Worm (Caenorhabditis elegans): ENCODE results near the gene nhx-6.
"Not testable (repeated sequence)": the region's sequence is repeated elsewhere in the genome, so short reads cannot be mapped to it uniquely, and the experiment has no call there.

The nhx-6 gene

DNA sequence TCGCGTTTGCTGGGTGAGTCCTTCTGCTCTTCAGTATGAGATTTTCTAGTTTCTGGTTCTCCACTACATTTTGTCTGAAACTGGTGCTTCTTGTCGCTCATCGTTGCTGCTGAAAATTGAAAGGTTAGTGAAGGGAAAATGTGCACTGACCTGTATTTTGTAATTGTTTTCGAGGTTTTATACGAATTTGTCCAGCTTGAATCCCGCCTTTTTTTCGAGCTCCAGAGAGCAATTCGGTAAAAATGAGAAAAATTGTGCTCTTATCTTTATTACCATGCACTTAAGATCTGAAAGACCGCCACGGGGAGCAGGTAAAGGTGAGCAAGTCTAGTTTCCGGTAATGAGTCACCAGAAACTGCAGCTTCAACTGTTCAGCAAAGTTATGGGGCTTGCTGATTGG lies 42.8 kb upstream of the nhx-6 start, which contains the start of gene C08E3.15:
C08E3.15 (minus strand) TSS at position 101 of the 400 bp plus-strand sequence.
- TF ChIP-seq hlh-1, M03D4.4, mls-2 (tag; optimal IDR thresholded peaks at IDR 0.05): not testable (repeated sequence)

DNA sequence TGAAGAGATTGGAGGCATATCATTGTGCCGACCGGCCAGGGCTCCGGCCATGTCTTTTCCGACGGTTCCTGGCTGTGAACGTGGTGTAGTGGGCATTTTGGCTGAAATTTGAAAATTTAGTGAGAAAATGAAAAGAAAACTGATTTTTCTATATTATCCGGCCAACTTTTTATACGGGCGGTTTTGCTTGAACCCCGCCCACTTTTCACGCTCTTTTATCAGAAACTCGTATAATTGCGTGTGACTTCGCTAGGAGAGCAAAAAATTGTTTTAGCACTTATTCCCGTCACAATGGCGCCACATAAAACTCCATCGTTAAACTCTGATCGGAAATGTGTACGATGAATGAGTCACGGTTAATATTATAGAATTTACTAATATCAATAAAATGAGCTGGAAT lies 38.4 kb upstream of the nhx-6 start, which contains the start of gene C08E3.13:
C08E3.13 (minus strand) TSS at position 101 of the 400 bp plus-strand sequence.
- not testable (repeated sequence) for TF ChIP-seq pha-4, ceh-39, lin-13 (tag; optimal IDR thresholded peaks at IDR 0.05)

- not testable (repeated sequence) for TF ChIP-seq sem-2 (GFP tag; optimal IDR thresholded peaks at IDR 0.05); unc-120 (tag; optimal IDR thresholded peaks at IDR 0.05; ENCODE audit: poor library complexity, severe bottlenecking); drap-1 (GFP tag; optimal IDR thresholded peaks at IDR 0.05)
These were observed 37.1 kb upstream of the nhx-6 start, which contains the start of gene C08E3.1 for ce11 chrII:1633490-1633889. TSS of gene C08E3.1 (plus strand) at chrII:1633790.

DNA sequence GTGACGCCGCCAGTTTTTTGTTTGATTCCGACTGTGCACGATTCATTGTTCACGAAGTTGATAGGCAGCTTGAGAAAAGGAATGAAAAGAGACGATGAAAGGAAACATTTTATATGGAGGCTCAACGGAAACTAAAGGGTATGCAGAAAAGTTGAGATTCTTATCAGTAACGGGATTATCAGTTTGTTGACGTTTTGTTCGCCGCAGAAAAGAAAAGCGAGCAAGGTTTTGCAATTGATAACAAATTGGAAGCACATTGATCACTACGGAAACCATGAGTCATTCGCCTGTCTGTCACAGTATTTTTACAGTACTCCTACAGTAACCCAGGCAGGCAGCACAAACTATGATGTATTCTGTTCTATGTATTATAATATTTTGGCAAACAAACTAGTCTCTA lies 34.7 kb upstream of the nhx-6 start:
- TF ChIP-seq drap-1 (GFP tag; optimal IDR thresholded peaks at IDR 0.05) (no peak), nhr-28 (tag; optimal IDR thresholded peaks at IDR 0.05) (no peak), lsy-2 (tag; optimal IDR thresholded peaks at IDR 0.05) (no peak), hlh-1 (tag; optimal IDR thresholded peaks at IDR 0.05) (no peak), unc-120 (tag; optimal IDR thresholded peaks at IDR 0.05; ENCODE audit: poor library complexity, severe bottlenecking) (no peak), mep-1 (tag; optimal IDR thresholded peaks at IDR 0.05) (no peak), sptf-1 (tag; optimal IDR thresholded peaks at IDR 0.05) (no peak), mls-2 (tag; optimal IDR thresholded peaks at IDR 0.05) (no peak), elt-3 (tag; optimal IDR thresholded peaks at IDR 0.05) (no peak), nhr-76 (tag; optimal IDR thresholded peaks at IDR 0.05) (no peak), unc-62 (GFP tag; optimal IDR thresholded peaks at IDR 0.05) (no peak)

- TF ChIP-seq ceh-83 (GFP tag; optimal IDR thresholded peaks at IDR 0.05); unc-120 (tag; optimal IDR thresholded peaks at IDR 0.05; ENCODE audit: poor library complexity, severe bottlenecking); ham-2 (GFP tag; optimal IDR thresholded peaks at IDR 0.05): not testable (repeated sequence)
These were observed 34.2 kb upstream of the nhx-6 start, which contains the start of gene srg-20 for ce11 chrII:1636392-1636791. TSS of gene srg-20 (plus strand) at chrII:1636692.

DNA sequence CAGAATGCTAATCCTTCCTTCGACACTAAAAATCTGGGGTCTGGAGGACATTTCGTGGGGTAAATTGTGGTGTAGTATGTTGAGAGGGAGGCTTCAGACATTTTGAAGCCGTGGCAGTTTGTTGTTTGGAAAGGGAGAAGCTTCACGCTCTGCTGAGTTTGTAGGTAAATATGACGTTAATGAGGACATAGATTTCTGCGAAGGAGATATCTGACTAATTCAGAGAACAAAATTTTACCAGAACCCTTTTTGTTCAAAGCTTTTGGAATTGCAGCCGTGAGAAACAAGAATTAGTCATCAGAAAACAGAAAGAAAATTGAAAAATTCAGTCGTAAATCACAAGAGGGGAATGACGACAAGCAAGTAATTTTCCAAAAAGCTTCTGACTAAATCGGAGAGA lies 30.1 kb upstream of the nhx-6 start, which contains the start of gene srh-72:
srh-72 (minus strand) TSS at position 101 of the 400 bp plus-strand sequence.
- TF ChIP-seq snpc-4 (tag; optimal IDR thresholded peaks at IDR 0.05) (no peak), M03D4.4 (tag; optimal IDR thresholded peaks at IDR 0.05) (no peak), unc-62 (GFP tag; optimal IDR thresholded peaks at IDR 0.05) (no peak), ceh-39 (tag; optimal IDR thresholded peaks at IDR 0.05) (no peak), tbx-8 (GFP tag; optimal IDR thresholded peaks at IDR 0.05) (no peak)

DNA sequence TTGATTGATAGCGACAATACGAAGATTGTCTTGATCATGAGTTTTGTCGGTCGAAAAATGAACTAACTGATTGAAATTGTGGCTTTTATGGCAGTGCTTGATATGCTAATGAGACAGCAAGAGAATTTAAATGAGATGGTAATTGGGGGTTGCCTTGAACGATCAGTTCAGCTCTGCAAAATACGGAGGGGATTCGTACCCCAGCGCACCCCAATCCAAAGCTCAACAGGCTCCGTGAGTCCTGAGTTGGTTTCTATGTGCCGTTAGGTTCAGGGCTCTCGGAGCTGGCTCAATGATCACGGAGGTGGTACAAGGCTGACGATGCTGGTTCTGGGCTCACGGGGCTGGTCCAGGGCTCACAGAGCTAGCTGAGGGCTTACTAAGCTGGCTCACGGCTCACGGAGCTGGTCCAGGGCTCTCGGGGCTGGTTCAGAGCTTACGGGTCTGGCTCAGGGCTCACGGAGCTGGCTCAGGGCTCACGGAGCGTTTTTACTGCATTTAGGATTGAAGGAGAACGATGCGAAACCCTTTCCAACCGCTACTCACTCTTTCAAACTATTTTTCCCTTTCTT lies 25.8 kb upstream of the nhx-6 start, which contains the start of gene ZC204.6:
ZC204.6 (minus strand) TSS at position 51 of the 572 bp plus-strand sequence.
- TF ChIP-seq pha-4 (tag; optimal IDR thresholded peaks at IDR 0.05), result no peak
- no peak for TF ChIP-seq lsy-2 (tag; optimal IDR thresholded peaks at IDR 0.05)
- no peak for TF ChIP-seq nhr-28 (tag; optimal IDR thresholded peaks at IDR 0.05)

DNA sequence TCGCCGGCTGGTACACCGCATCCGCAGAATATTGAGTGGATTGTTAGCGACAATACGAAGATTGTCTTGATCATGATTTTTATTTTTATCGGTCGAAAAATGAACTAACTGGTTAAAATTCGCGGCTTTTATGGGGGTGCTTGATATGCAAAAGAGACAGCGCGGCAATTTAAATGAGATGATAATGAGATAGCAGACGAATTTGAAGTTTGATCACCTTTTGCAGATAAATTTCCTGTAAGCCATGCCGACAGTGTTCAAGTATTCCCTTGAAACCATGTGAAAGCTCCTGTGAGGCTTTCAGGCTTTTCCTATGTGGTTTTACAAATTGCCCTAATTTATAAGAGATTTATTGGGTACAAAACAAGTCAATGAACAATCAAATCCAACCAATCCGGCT lies 24.4 kb upstream of the nhx-6 start, which contains the start of gene ZC204.17:
ZC204.17 (minus strand) TSS at position 101 of the 400 bp plus-strand sequence.
- TF ChIP-seq lin-32 (GFP tag; optimal IDR thresholded peaks at IDR 0.05) (no peak), sptf-1 (tag; optimal IDR thresholded peaks at IDR 0.05) (no peak), mep-1 (tag; optimal IDR thresholded peaks at IDR 0.05) (no peak), mab-5 (tag; optimal IDR thresholded peaks at IDR 0.05) (no peak), nhr-12 (tag; optimal IDR thresholded peaks at IDR 0.05) (no peak), tbx-8 (GFP tag; optimal IDR thresholded peaks at IDR 0.05) (no peak), elt-1 (tag; optimal IDR thresholded peaks at IDR 0.05; ENCODE audit: borderline replicate concordance, insufficient read depth) (no peak), flh-1 (GFP tag; optimal IDR thresholded peaks at IDR 0.05) (no peak), lsy-2 (tag; optimal IDR thresholded peaks at IDR 0.05) (no peak), ham-2 (GFP tag; optimal IDR thresholded peaks at IDR 0.05) (no peak), elt-3 (tag; optimal IDR thresholded peaks at IDR 0.05) (no peak), nhr-76 (tag; optimal IDR thresholded peaks at IDR 0.05) (no peak), ceh-83 (GFP tag; optimal IDR thresholded peaks at IDR 0.05) (no peak), blmp-1 (tag; optimal IDR thresholded peaks at IDR 0.05) (no peak), nhr-28 (tag; optimal IDR thresholded peaks at IDR 0.05) (no peak), unc-120 (tag; optimal IDR thresholded peaks at IDR 0.05; ENCODE audit: poor library complexity, severe bottlenecking) (no peak), ztf-11 (tag; optimal IDR thresholded peaks at IDR 0.05) (no peak), ceh-39 (tag; optimal IDR thresholded peaks at IDR 0.05) (no peak)

All from whole organism, mixed stage, embryonic.